Fruit fly (Drosophila melanogaster): ENCODE measurements around the gene VhaAC39-2.

The VhaAC39-2 gene

dm6 chr3R:23201122-23201521 lies 42.0 kb upstream of the VhaAC39-2 start (continued):
- TF ChIP-seq CG18011 (GFP tag; optimal IDR thresholded peaks at IDR 0.05) = no peak
- TF ChIP-seq PHDP (tag; optimal IDR thresholded peaks at IDR 0.05) = no peak
- TF ChIP-seq her (GFP tag; optimal IDR thresholded peaks at IDR 0.05) = peak; percentile 7
- peak; percentile 19 for TF ChIP-seq CG7987 (GFP tag; optimal IDR thresholded peaks at IDR 0.05)
- TF ChIP-seq Side (GFP tag; optimal IDR thresholded peaks at IDR 0.05) = no peak
- no peak for TF ChIP-seq da (GFP tag; optimal IDR thresholded peaks at IDR 0.05)
- no peak for TF ChIP-seq unc-4 (GFP tag; IDR thresholded peaks at IDR 0.05; ENCODE audit: partially characterized antibody)
- TF ChIP-seq prd (optimal IDR thresholded peaks at IDR 0.05) = no peak
- TF ChIP-seq prd (GFP tag; IDR thresholded peaks at IDR 0.05) = no peak
- TF ChIP-seq CG2129 (GFP tag; IDR thresholded peaks at IDR 0.05; ENCODE audit: partially characterized antibody) = no peak
- TF ChIP-seq Ets97D (GFP tag; optimal IDR thresholded peaks at IDR 0.05) = peak; percentile 47
- no peak for TF ChIP-seq Bteb2 (GFP tag; optimal IDR thresholded peaks at IDR 0.05)
- TF ChIP-seq sna (GFP tag; IDR thresholded peaks at IDR 0.05; ENCODE audit: partially characterized antibody) = peak; percentile 37; the same call in 1 of the 2 replicates
- TF ChIP-seq CkIIα-i1 (GFP tag; IDR thresholded peaks at IDR 0.05) = no peak
- no peak for TF ChIP-seq CG10147 (GFP tag; optimal IDR thresholded peaks at IDR 0.05)
- no peak for TF ChIP-seq CG14965 (GFP tag; optimal IDR thresholded peaks at IDR 0.05; ENCODE audit: borderline replicate concordance)
- no peak for TF ChIP-seq CG6254 (GFP tag; optimal IDR thresholded peaks at IDR 0.05)
- no peak for TF ChIP-seq D (optimal IDR thresholded peaks at IDR 0.05)
- no peak for TF ChIP-seq D (GFP tag; optimal IDR thresholded peaks at IDR 0.05)
- no peak for TF ChIP-seq BEAF-32 (GFP tag; optimal IDR thresholded peaks at IDR 0.05)
- TF ChIP-seq jumu (GFP tag; optimal IDR thresholded peaks at IDR 0.05) = no peak
- TF ChIP-seq pb (GFP tag; optimal IDR thresholded peaks at IDR 0.05) = no peak
- no peak for TF ChIP-seq br (optimal IDR thresholded peaks at IDR 0.05)
- no peak for TF ChIP-seq Hey (tag; optimal IDR thresholded peaks at IDR 0.05)
- no peak for TF ChIP-seq Dref (GFP tag; IDR thresholded peaks at IDR 0.05)
- TF ChIP-seq seq (GFP tag; IDR thresholded peaks at IDR 0.05) = peak; percentile 83; the same call in 1 of the 2 replicates
- TF ChIP-seq wek (GFP tag; optimal IDR thresholded peaks at IDR 0.05) = no peak
- TF ChIP-seq CG11504 (tag; optimal IDR thresholded peaks at IDR 0.05) = no peak
- TF ChIP-seq Gug (GFP tag; IDR thresholded peaks at IDR 0.05) = no peak
- no peak for TF ChIP-seq Stat92E (GFP tag; optimal IDR thresholded peaks at IDR 0.05)
- TF ChIP-seq Mes4 (GFP tag; optimal IDR thresholded peaks at IDR 0.05) = no peak
- TF ChIP-seq CG11456 (GFP tag; IDR thresholded peaks at IDR 0.05) = no peak
- TF ChIP-seq zen2 (GFP tag; IDR thresholded peaks at IDR 0.05; ENCODE audit: partially characterized antibody) = 0 out of 3 replicates have a peak, but pooled peaks have one; percentile 36
- no peak for TF ChIP-seq tup (GFP tag; optimal IDR thresholded peaks at IDR 0.05)
- TF ChIP-seq CG2120 (GFP tag; optimal IDR thresholded peaks at IDR 0.05) = no peak
- peak; percentile 88 for TF ChIP-seq CG8478 (optimal IDR thresholded peaks at IDR 0.05)
- no peak for TF ChIP-seq Dfd (GFP tag; optimal IDR thresholded peaks at IDR 0.05)
- TF ChIP-seq Trl (optimal IDR thresholded peaks at IDR 0.05) = peak; percentile 31 to 49
- TF ChIP-seq Trl (GFP tag; optimal IDR thresholded peaks at IDR 0.05) = no peak
- TF ChIP-seq gce (GFP tag; IDR thresholded peaks at IDR 0.05) = no peak
- no peak for TF ChIP-seq CG16815 (GFP tag; optimal IDR thresholded peaks at IDR 0.05)
- TF ChIP-seq CG2199 (GFP tag; IDR thresholded peaks at IDR 0.05) = 0 out of 3 replicates have a peak, but pooled peaks have one; percentile 41
- no peak for TF ChIP-seq ATbp (GFP tag; optimal IDR thresholded peaks at IDR 0.05)
- TF ChIP-seq CG4854 (GFP tag; optimal IDR thresholded peaks at IDR 0.05) = no peak
- TF ChIP-seq ro (GFP tag; IDR thresholded peaks at IDR 0.05) = no peak
- TF ChIP-seq Rfx (GFP tag; IDR thresholded peaks at IDR 0.05) = peak; percentile 35; the same call in 1 of the 2 replicates
- no peak for TF ChIP-seq CG33557 (GFP tag; optimal IDR thresholded peaks at IDR 0.05)
- no peak for TF ChIP-seq zfh2 (GFP tag; optimal IDR thresholded peaks at IDR 0.05)
- no peak for TF ChIP-seq zen (tag; optimal IDR thresholded peaks at IDR 0.05)
- no peak for TF ChIP-seq sc (optimal IDR thresholded peaks at IDR 0.05)
- no peak for TF ChIP-seq sc (GFP tag; optimal IDR thresholded peaks at IDR 0.05)
- TF ChIP-seq so (GFP tag; IDR thresholded peaks at IDR 0.05) = peak; percentile 42; the same call in 1 of the 3 replicates
- no peak for TF ChIP-seq chif (GFP tag; optimal IDR thresholded peaks at IDR 0.05)

Measured in whole organism, embryonic.